Fruit fly (Drosophila melanogaster): ENCODE measurements around the gene CG14855.

The CG14855 gene

DNA sequence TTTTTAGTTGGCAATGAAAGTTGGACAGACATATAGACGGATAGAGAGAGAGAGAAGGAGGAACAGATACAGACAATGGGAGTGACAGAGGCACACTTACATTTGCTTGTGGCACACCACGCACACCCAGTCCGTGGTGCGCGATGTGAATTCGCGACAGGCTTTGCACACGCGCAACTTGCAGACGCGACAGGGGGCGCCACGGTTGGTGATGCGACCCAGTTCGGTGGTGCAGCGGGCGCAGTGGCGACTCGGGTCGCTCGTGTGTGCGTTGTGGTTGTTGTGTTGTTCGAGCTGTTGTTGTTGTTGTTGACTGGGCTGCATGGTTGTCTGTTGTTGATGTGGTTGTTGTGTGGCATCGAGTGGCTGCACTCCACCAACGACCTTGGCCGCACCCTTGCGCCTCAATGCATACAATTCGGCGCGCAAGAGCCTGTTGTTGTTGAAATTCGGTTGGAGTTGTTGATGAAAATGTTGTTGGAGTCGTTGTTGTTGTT is 34.2 kb downstream of the CG14855 start:
- TF ChIP-seq bab1 (GFP tag; optimal IDR thresholded peaks at IDR 0.05) (no peak), CG11617 (GFP tag; optimal IDR thresholded peaks at IDR 0.05) (no peak), toe (GFP tag; optimal IDR thresholded peaks at IDR 0.05) (no peak), CG7045 (GFP tag; optimal IDR thresholded peaks at IDR 0.05) (no peak), CG7101 (tag; optimal IDR thresholded peaks at IDR 0.05) (no peak), pad (GFP tag; optimal IDR thresholded peaks at IDR 0.05) (no peak), tj (GFP tag; optimal IDR thresholded peaks at IDR 0.05) (no peak), cic (GFP tag; optimal IDR thresholded peaks at IDR 0.05) (no peak), Mnt (GFP tag; optimal IDR thresholded peaks at IDR 0.05) (no peak), CG14711 (tag; optimal IDR thresholded peaks at IDR 0.05) (no peak), Hr96 (GFP tag; optimal IDR thresholded peaks at IDR 0.05) (no peak), Crg-1 (GFP tag; optimal IDR thresholded peaks at IDR 0.05) (no peak)

dm6 chr3R:14832256-14832655 is 36.2 kb downstream of the CG14855 start:
- TF ChIP-seq bab1 (GFP tag; optimal IDR thresholded peaks at IDR 0.05) = no peak
- TF ChIP-seq ovo (GFP tag; optimal IDR thresholded peaks at IDR 0.05) = no peak
- no peak for TF ChIP-seq CG5204 (GFP tag; optimal IDR thresholded peaks at IDR 0.05)
- no peak for TF ChIP-seq Hr96 (GFP tag; optimal IDR thresholded peaks at IDR 0.05)
- no peak for TF ChIP-seq CG1620 (GFP tag; optimal IDR thresholded peaks at IDR 0.05)
- TF ChIP-seq CG7101 (tag; optimal IDR thresholded peaks at IDR 0.05) = no peak
- no peak for TF ChIP-seq CG7045 (GFP tag; optimal IDR thresholded peaks at IDR 0.05)
- no peak for TF ChIP-seq CG12768 (GFP tag; optimal IDR thresholded peaks at IDR 0.05)
- no peak for TF ChIP-seq tj (GFP tag; optimal IDR thresholded peaks at IDR 0.05)
- TF ChIP-seq Mnt (GFP tag; optimal IDR thresholded peaks at IDR 0.05) = no peak
- TF ChIP-seq toe (GFP tag; optimal IDR thresholded peaks at IDR 0.05) = no peak
- TF ChIP-seq CG33017 (tag; optimal IDR thresholded peaks at IDR 0.05) = no peak
- TF ChIP-seq cnc (optimal IDR thresholded peaks at IDR 0.05) = no peak
- no peak for TF ChIP-seq Clk (GFP tag; optimal IDR thresholded peaks at IDR 0.05)
- no peak for TF ChIP-seq cic (GFP tag; optimal IDR thresholded peaks at IDR 0.05)
- TF ChIP-seq Crg-1 (GFP tag; optimal IDR thresholded peaks at IDR 0.05) = no peak
- no peak for TF ChIP-seq pad (GFP tag; optimal IDR thresholded peaks at IDR 0.05)
- TF ChIP-seq CG14711 (tag; optimal IDR thresholded peaks at IDR 0.05) = no peak

DNA sequence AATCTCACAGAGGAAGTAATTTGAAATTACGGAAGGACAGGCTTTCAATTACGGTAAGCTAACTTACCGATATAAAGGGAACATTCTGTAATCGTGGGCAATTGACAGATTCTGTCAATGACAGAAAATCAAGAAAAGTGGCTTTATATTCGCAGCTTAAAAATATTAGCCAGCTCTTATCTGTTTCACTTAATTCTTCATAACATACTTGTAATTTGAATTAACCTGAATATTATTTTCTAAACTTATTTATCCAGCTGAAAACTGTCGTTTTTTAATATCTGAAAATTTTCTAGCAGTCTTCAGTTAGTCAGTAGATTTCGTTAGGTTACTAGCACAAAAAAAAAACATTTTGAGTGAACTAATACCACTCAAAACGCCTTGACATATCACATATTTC is 48.6 kb downstream of the CG14855 start, which contains the start of gene CG3610:
TSS of gene CG3610 (plus strand) at position 301 of the 400 bp plus-strand sequence.
- TF ChIP-seq CG7045 (GFP tag; optimal IDR thresholded peaks at IDR 0.05) (no peak), cnc (optimal IDR thresholded peaks at IDR 0.05) (no peak), Mnt (GFP tag; optimal IDR thresholded peaks at IDR 0.05) (no peak), CG12768 (GFP tag; optimal IDR thresholded peaks at IDR 0.05) (no peak), tj (GFP tag; optimal IDR thresholded peaks at IDR 0.05) (no peak), bab1 (GFP tag; optimal IDR thresholded peaks at IDR 0.05) (no peak), CG5204 (GFP tag; optimal IDR thresholded peaks at IDR 0.05) (no peak), CG7101 (tag; optimal IDR thresholded peaks at IDR 0.05) (no peak)

DNA sequence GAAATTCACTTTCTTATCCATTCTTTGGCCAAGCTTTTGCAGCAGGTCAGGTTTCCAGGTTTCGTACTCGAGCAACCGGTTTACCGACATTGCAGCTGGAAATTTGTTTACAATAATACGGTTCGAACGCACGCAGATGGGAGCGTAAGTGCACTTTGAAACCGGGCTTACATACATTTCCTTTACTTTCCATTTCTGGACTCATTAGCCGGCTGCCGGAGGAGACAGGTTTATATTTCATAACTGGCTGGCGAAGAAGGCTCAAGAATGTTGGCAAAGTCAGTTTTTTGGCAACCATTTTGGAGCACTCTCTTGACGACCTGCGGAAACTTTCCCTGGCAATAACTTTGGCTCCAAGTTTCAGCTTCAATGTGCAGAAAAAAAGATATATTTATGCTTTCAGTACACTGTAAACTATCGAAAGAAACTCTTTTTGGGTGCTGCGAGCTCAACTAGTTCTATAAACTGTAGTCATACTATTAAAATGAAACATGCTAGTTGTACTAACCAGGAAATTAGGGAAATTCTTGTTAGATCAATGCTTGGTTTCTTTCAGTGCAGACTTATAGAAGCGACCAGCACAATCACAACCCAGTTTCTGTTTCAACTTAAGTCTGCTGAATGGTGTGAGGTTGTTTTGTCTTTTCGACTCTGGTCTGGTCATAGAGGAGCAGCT is 51.0 kb downstream of the CG14855 start:
- TF ChIP-seq tj (GFP tag; optimal IDR thresholded peaks at IDR 0.05) = no peak
- no peak for TF ChIP-seq CG1620 (GFP tag; optimal IDR thresholded peaks at IDR 0.05)
- no peak for TF ChIP-seq CG12768 (GFP tag; optimal IDR thresholded peaks at IDR 0.05)
- no peak for TF ChIP-seq Clk (GFP tag; optimal IDR thresholded peaks at IDR 0.05)
- TF ChIP-seq CG7045 (GFP tag; optimal IDR thresholded peaks at IDR 0.05) = no peak
- TF ChIP-seq CG7101 (tag; optimal IDR thresholded peaks at IDR 0.05) = no peak
- TF ChIP-seq CG11617 (GFP tag; optimal IDR thresholded peaks at IDR 0.05) = no peak
- no peak for TF ChIP-seq CG14711 (tag; optimal IDR thresholded peaks at IDR 0.05)
- TF ChIP-seq CG33017 (tag; optimal IDR thresholded peaks at IDR 0.05) = no peak
- no peak for TF ChIP-seq CG5204 (GFP tag; optimal IDR thresholded peaks at IDR 0.05)
- no peak for TF ChIP-seq pad (GFP tag; optimal IDR thresholded peaks at IDR 0.05)
- no peak for TF ChIP-seq Hr96 (GFP tag; optimal IDR thresholded peaks at IDR 0.05)
- no peak for TF ChIP-seq toe (GFP tag; optimal IDR thresholded peaks at IDR 0.05)
- no peak for TF ChIP-seq bab1 (GFP tag; optimal IDR thresholded peaks at IDR 0.05)
- no peak for TF ChIP-seq kay (GFP tag; ENCODE audit: borderline replicate concordance)

DNA sequence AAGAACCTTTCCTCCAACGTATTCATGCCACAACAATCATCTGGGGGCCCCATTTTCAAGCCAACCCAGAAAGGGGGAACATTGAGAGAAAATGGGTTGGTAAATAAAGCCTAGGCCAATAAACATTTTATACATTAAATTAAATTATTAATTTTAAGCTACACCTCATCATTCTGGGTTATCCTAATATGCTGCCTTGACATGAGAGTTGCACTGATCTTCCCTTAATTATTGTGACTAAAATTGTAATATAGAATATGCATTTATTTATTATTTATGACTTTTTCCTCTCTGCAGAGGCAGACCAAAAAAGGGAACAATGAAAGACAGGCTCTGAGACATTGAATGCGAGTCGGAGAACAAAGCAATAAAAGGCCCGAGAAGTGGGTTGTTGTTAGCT is 51.7 kb downstream of the CG14855 start:
- no peak for TF ChIP-seq Clk (GFP tag; optimal IDR thresholded peaks at IDR 0.05)
- no peak for TF ChIP-seq Hr96 (GFP tag; optimal IDR thresholded peaks at IDR 0.05)
- no peak for TF ChIP-seq pad (GFP tag; optimal IDR thresholded peaks at IDR 0.05)
- TF ChIP-seq CG33017 (tag; optimal IDR thresholded peaks at IDR 0.05) = no peak
